Worm (Caenorhabditis elegans) whole organism, late embryonic: Measurements from ENCODE around the gene Y41C4A.21.

Experiments
- F13H6.1 ChIP-seq: sonication (generic microtip); optimal IDR thresholded peaks from 2 replicates; lab custom pipeline; 2016; ENCODE audit warnings: missing genetic modification characterization, missing compliant biosample characterization
- T23F11.4 ChIP-seq: fragments of 200-800 bp; sonication (Bioruptor generic); optimal IDR thresholded peaks from 2 replicates; lab custom pipeline; 2018; ENCODE audit warnings: mild to moderate bottlenecking, missing genetic modification characterization, missing compliant biosample characterization
- Y22D7AL.16 ChIP-seq: sonication (generic microtip); optimal IDR thresholded peaks from 2 replicates; lab custom pipeline; 2016; ENCODE audit warnings: missing genetic modification characterization, missing compliant biosample characterization
- ceh-22 ChIP-seq: sonication (generic microtip); optimal IDR thresholded peaks from 2 replicates; lab custom pipeline; 2017; ENCODE audit warnings: missing biosample characterization, missing genetic modification characterization
- ceh-9 ChIP-seq: sonication (generic microtip); optimal IDR thresholded peaks from 2 replicates; lab custom pipeline; 2016; ENCODE audit warnings: mild to moderate bottlenecking, missing genetic modification characterization, inconsistent platforms, missing compliant biosample characterization
- fkh-10 ChIP-seq: fragments of 150-350 bp; optimal IDR thresholded peaks from 2 replicates; lab custom pipeline; 2014; ENCODE audit warnings: missing biosample characterization, missing genetic modification reagents, missing genetic modification characterization
- hlh-8 ChIP-seq: sonication (generic microtip); optimal IDR thresholded peaks from 2 replicates; lab custom pipeline; 2016; ENCODE audit warnings: missing genotype, missing genetic modification characterization, missing compliant biosample characterization
- nhr-11 ChIP-seq: fragments of 150-350 bp; optimal IDR thresholded peaks from 2 replicates; lab custom pipeline; 2014; ENCODE audit warnings: missing biosample characterization, missing genetic modification characterization
- pat-9 ChIP-seq: fragments of 200-800 bp; sonication (Bioruptor generic); optimal IDR thresholded peaks from 2 replicates; lab custom pipeline; 2018; ENCODE audit warnings: mild to moderate bottlenecking, missing genetic modification characterization, moderate library complexity, missing compliant biosample characterization
- rnt-1 ChIP-seq: sonication (generic microtip); optimal IDR thresholded peaks from 2 replicates; lab custom pipeline; 2016; ENCODE audit warnings: missing genetic modification characterization, missing compliant biosample characterization
- tbx-7 ChIP-seq: sonication (generic microtip); optimal IDR thresholded peaks from 2 replicates; lab custom pipeline; 2016; ENCODE audit warnings: missing genotype, missing genetic modification characterization, missing compliant biosample characterization
- unc-86 ChIP-seq: sonication (generic microtip); optimal IDR thresholded peaks from 2 replicates; lab custom pipeline; 2016; ENCODE audit warnings: missing genetic modification characterization, missing compliant biosample characterization

DNA sequence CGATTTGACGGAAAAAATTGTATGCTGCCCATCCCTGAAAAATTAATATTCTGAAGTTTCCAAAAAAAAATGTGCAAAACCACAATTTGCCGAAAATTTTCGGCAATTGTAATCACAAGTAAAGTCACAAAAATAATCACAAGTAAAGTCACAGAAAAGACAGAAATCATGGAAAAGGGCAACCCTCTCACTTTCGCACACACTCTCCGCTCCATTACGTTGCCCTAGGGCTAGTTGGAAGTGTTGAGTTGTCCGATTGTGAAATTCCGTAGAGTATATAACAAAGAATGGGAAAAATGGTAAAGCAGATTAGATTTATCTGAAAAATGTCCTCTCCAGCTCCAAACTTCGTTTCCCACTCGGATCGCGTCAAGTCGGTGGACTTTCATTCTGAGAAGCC is 10.8 kb upstream of the Y41C4A.21 start, which contains the start of gene Y41C4A.32:
- no peak for TF ChIP-seq F13H6.1 (tag; lab: Kevin White, UChicago)
- no peak for TF ChIP-seq unc-86
- no peak for TF ChIP-seq T23F11.4 (GFP tag; lab: Kevin White, UChicago)
- TF ChIP-seq rnt-1 (tag; lab: Kevin White, UChicago): no peak
- no peak for TF ChIP-seq ceh-9 (tag; lab: Kevin White, UChicago)
- TF ChIP-seq nhr-11 (tag; lab: Kevin White, UChicago): no peak
- no peak for TF ChIP-seq Y22D7AL.16 (tag; lab: Kevin White, UChicago)
- TF ChIP-seq hlh-8 (tag; lab: Kevin White, UChicago): no peak
- TF ChIP-seq tbx-7 (tag; lab: Kevin White, UChicago): no peak
- TF ChIP-seq fkh-10: no peak
- no peak for TF ChIP-seq pat-9
- no peak for TF ChIP-seq ceh-22 (tag; lab: Kevin White, UChicago)
